Fruit fly (Drosophila melanogaster) whole organism, pupa: Measurements from ENCODE around the gene REPTOR.

Source experiments
- CG12605 ChIP-seq: fragments of 200-800 bp; sonication (Bioruptor generic); IDR thresholded peaks from 2 replicates; pipeline ENCODE4 v1.3.6; 2022; ENCODE audit warnings: missing biosample characterization, missing genetic modification characterization
- CG13204 ChIP-seq: fragments of 200-800 bp; sonication (Bioruptor generic); optimal IDR thresholded peaks from 2 replicates; lab custom pipeline; 2018; ENCODE audit warnings: missing biosample characterization, mild to moderate bottlenecking, missing genetic modification characterization, moderate library complexity
- CG14655 ChIP-seq: fragments of 200-800 bp; sonication (Bioruptor generic); optimal IDR thresholded peaks from 3 replicates; lab custom pipeline; 2017; ENCODE audit warnings: mild to moderate bottlenecking, missing biosample characterization, missing genetic modification reagents, missing genetic modification characterization
- CG15710 ChIP-seq: fragments of 200-800 bp; sonication (Bioruptor generic); optimal IDR thresholded peaks from 2 replicates; lab custom pipeline; 2018; ENCODE audit warnings: missing biosample characterization, mild to moderate bottlenecking, missing genetic modification characterization, moderate library complexity
- CG17806 ChIP-seq: fragments of 200-800 bp; sonication (Bioruptor generic); optimal IDR thresholded peaks from 2 replicates; lab custom pipeline; 2018; ENCODE audit warnings: missing biosample characterization, mild to moderate bottlenecking, missing genetic modification characterization, moderate library complexity
- CG32121 ChIP-seq: fragments of 200-800 bp; sonication (Bioruptor generic); IDR thresholded peaks from 2 replicates; pipeline ENCODE4 v1.3.6; 2022; ENCODE audit warnings: missing biosample characterization, missing genetic modification characterization
- CG34367 ChIP-seq: fragments of 200-800 bp; sonication (Bioruptor generic); optimal IDR thresholded peaks from 2 replicates; lab custom pipeline; 2018; ENCODE audit warnings: missing biosample characterization, mild to moderate bottlenecking, missing genetic modification characterization
- CG4496 ChIP-seq: fragments of 200-800 bp; sonication (Bioruptor generic); IDR thresholded peaks from 3 replicates; pipeline ENCODE4 v1.3.6; 2022; ENCODE audit warnings: missing biosample characterization, missing genetic modification characterization
- CG8159 ChIP-seq: fragments of 200-800 bp; sonication (Bioruptor generic); optimal IDR thresholded peaks from 3 replicates; lab custom pipeline; 2018; ENCODE audit warnings: missing biosample characterization, mild to moderate bottlenecking, missing genetic modification characterization, moderate library complexity
- CG8301 ChIP-seq: fragments of 200-800 bp; sonication (Bioruptor generic); optimal IDR thresholded peaks from 2 replicates; lab custom pipeline; 2018; ENCODE audit warnings: missing biosample characterization, mild to moderate bottlenecking, missing genetic modification characterization
- CG9948 ChIP-seq: fragments of 200-800 bp; sonication (Bioruptor generic); optimal IDR thresholded peaks from 2 replicates; lab custom pipeline; 2018; ENCODE audit warnings: missing biosample characterization, mild to moderate bottlenecking, missing genetic modification characterization, moderate library complexity
- D1 ChIP-seq: fragments of 200-800 bp; sonication (Bioruptor generic); optimal IDR thresholded peaks from 2 replicates; lab custom pipeline; 2018; ENCODE audit warnings: missing biosample characterization, mild to moderate bottlenecking, missing genetic modification characterization, moderate library complexity
- EcR ChIP-seq: fragments of 200-800 bp; sonication (Bioruptor generic); optimal IDR thresholded peaks from 3 replicates; lab custom pipeline; 2019; ENCODE audit warnings: missing biosample characterization, missing genetic modification characterization, mild to moderate bottlenecking, moderate library complexity, missing genetic modification reagents
- Ets98B ChIP-seq: fragments of 200-800 bp; sonication (Bioruptor generic); IDR thresholded peaks from 2 replicates; pipeline ENCODE4 v1.3.6; 2022; ENCODE audit warnings: missing biosample characterization, missing genetic modification characterization
- Pif1A ChIP-seq: fragments of 200-800 bp; sonication (Bioruptor generic); optimal IDR thresholded peaks from 3 replicates; lab custom pipeline; 2016; ENCODE audit warnings: missing biosample characterization, missing genetic modification characterization
- Pif1B ChIP-seq: fragments of 200-800 bp; sonication (Bioruptor generic); optimal IDR thresholded peaks from 3 replicates; lab custom pipeline; 2016; ENCODE audit warnings: missing biosample characterization, missing genetic modification characterization
- Snoo ChIP-seq: fragments of 200-800 bp; sonication (Bioruptor generic); optimal IDR thresholded peaks from 3 replicates; lab custom pipeline; 2017; ENCODE audit warnings: missing biosample characterization, mild to moderate bottlenecking, missing genetic modification characterization, inconsistent platforms
- fd96Ca ChIP-seq: fragments of 200-800 bp; sonication (Bioruptor generic); IDR thresholded peaks from 3 replicates; pipeline ENCODE4 v1.3.6; 2022; ENCODE audit warnings: missing biosample characterization, missing genetic modification characterization
- gl ChIP-seq: fragments of 200-800 bp; sonication (Bioruptor generic); optimal IDR thresholded peaks from 2 replicates; lab custom pipeline; 2018; ENCODE audit warnings: missing biosample characterization, mild to moderate bottlenecking, missing genetic modification characterization
- rn ChIP-seq: fragments of 200-800 bp; sonication (Bioruptor generic); IDR thresholded peaks from 2 replicates; pipeline ENCODE4 v1.3.6; 2022; ENCODE audit warnings: missing biosample characterization, missing genetic modification characterization

Gene REPTOR

DNA sequence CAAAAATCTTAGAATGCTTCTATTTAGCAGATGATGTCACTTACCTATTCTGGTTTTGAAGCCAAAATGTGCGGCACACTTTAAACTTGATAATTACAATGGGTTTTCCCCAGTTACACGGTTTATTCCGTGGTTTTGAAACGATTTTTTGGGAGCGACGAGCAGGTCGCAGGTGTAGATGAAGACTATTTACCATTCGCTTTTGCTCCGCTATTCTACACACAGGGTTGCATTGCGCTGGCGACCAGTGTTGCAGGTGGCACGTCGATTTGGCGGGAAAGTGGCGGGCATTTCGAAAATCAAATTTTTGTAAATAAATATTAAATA lies at the start of gene REPTOR:
Gene REPTOR, minus strand, starts transcription at position 196 of the 327 bp plus-strand sequence.
- TF ChIP-seq Snoo = peak; percentile 24
- peak; percentile 34 for TF ChIP-seq Pif1B (GFP tag; lab: Kevin White, UChicago)
- peak; percentile 11 for TF ChIP-seq CG15710
- no peak for TF ChIP-seq Ets98B (GFP tag; lab: Robert Waterston, UW)

dm6 chr3R:24629877-24630808 lies 47.5 kb upstream of the REPTOR start, which contains the start of gene Wsck:
Wsck (minus strand) TSS chr3R:24630075.
- TF ChIP-seq Snoo (peak; percentile 17), Pif1B (GFP tag; lab: Kevin White, UChicago) (no peak), CG32121 (GFP tag; lab: Robert Waterston, UW) (no peak), EcR (peak; percentile 46), CG34367 (tag; lab: Kevin White, UChicago) (no peak)

DNA sequence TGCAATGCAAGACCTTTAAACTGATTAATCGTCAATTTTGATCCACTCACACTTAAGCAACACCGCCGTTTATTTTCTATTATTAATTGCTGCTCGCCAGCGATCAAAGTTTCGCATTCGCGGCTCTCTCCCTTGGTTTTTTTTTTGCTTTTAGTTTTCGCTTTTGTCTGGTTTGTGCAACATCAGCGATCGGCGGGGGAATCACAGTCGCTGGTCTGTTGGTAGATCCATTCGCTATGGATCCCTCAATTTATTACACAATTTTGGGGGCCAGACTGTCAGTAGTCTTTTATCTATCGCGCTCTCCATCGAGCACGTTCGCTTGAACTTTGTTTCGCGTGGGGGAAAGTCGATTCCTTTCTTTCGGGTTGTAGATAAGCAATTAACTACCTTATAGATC lies 44.0 kb upstream of the REPTOR start:
- TF ChIP-seq CG4496 (GFP tag; lab: Robert Waterston, UW) = no peak
- TF ChIP-seq CG8159 (tag; lab: Kevin White, UChicago) = no peak
- TF ChIP-seq rn (GFP tag; lab: Robert Waterston, UW) = no peak
- TF ChIP-seq fd96Ca (GFP tag; lab: Robert Waterston, UW) = no peak
- TF ChIP-seq CG17806 = no peak
- TF ChIP-seq CG8301 = no peak
- TF ChIP-seq CG14655 (GFP tag; lab: Kevin White, UChicago) = no peak

dm6 chr3R:24626003-24626486 lies 43.4 kb upstream of the REPTOR start:
- TF ChIP-seq CG8159 (tag; lab: Kevin White, UChicago) (peak; percentile 27), CG17806 (peak; percentile 1), Ets98B (GFP tag; lab: Robert Waterston, UW) (no peak; the same call in 1 of the 2 replicates), EcR (peak; percentile 7), CG12605 (GFP tag; lab: Robert Waterston, UW) (0 out of 2 replicates have a peak, but pooled peaks have one; percentile 26), fd96Ca (GFP tag; lab: Robert Waterston, UW) (peak; percentile 12; the same call in 1 of the 3 replicates), CG32121 (GFP tag; lab: Robert Waterston, UW) (peak; percentile 29; the same call in 1 of the 2 replicates), CG8301 (peak; percentile 17), Pif1B (GFP tag; lab: Kevin White, UChicago) (no peak), gl (tag; lab: Kevin White, UChicago) (no peak), Snoo (no peak), Pif1A (GFP tag; lab: Kevin White, UChicago) (no peak), CG34367 (tag; lab: Kevin White, UChicago) (no peak), CG13204 (GFP tag; lab: Kevin White, UChicago) (no peak), D1 (tag; lab: Kevin White, UChicago) (no peak), CG4496 (GFP tag; lab: Robert Waterston, UW) (peak; percentile 47; the same call in 1 of the 3 replicates)

DNA sequence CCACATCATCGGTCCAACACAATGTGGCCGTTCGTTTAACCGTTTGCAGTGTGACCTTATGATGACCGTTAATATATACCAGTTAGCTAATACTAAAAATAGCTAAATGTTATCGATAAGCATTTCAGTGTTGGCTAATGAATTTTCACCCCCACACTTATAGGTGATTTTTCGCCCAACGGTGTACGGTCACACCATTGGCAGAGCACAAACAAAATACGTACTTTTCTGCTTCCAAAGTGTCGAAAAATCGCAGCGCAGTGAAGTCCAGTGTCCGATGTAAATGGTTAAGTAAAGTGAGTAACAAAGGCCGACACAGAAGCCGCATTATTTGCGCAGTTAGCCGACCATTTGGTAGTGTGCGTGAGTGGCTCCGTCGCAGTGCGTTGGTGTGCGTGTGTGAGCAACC lies 42.9 kb upstream of the REPTOR start, which contains the start of the genes Syx18 and atl:
Gene Syx18, minus strand, starts transcription at position 46 of the 409 bp plus-strand sequence.
Gene atl, plus strand, starts transcription at position 155 of the 409 bp plus-strand sequence.
- TF ChIP-seq CG8301 = no peak
- peak; percentile 47 for TF ChIP-seq EcR
- TF ChIP-seq, all 21 proteins: peak for 1

dm6 chr3R:24620569-24620968 lies 37.9 kb upstream of the REPTOR start:
- TF ChIP-seq Snoo = no peak
- no peak for TF ChIP-seq CG15710
- no peak for TF ChIP-seq CG8301
- no peak for TF ChIP-seq EcR
- TF ChIP-seq, all 21 proteins: peak for 0

dm6 chr3R:24614707-24615022 lies 32.0 kb upstream of the REPTOR start:
- TF ChIP-seq CG34367 (tag; lab: Kevin White, UChicago) (no peak), gl (tag; lab: Kevin White, UChicago) (no peak), fd96Ca (GFP tag; lab: Robert Waterston, UW) (no peak), Pif1A (GFP tag; lab: Kevin White, UChicago) (no peak), Ets98B (GFP tag; lab: Robert Waterston, UW) (no peak), EcR (no peak), CG15710 (no peak), CG4496 (GFP tag; lab: Robert Waterston, UW) (no peak), CG13204 (GFP tag; lab: Kevin White, UChicago) (no peak), CG8159 (tag; lab: Kevin White, UChicago) (no peak), CG9948 (no peak), Pif1B (GFP tag; lab: Kevin White, UChicago) (no peak), Snoo (no peak), D1 (tag; lab: Kevin White, UChicago) (no peak)
